Worm (Caenorhabditis elegans): ENCODE measurements around the gene BE0003N10.1.

BE0003N10.1 gene

DNA sequence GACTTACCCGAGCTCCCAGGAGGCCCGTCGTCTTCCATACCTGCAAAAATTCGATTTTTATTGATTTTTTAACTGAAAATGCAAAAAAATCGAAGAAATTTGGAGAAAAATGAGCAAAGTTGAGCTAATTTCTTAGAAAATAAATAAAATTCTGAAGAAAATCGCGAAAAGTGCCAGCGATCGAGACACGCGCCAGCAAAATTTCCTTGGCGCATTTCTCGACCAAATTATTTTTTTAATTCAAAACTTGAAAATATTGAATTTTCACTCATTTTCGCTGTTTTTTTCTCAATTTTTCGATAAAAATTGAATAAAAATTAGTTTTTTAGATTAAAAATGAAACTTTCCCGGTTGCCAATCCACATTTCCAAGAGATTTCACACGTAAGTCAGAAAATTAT lies at the start of gene BE0003N10.1, which contains the start of gene chin-1:
Gene BE0003N10.1, plus strand, starts transcription at position 320 of the 400 bp plus-strand sequence.
Gene chin-1, minus strand, starts transcription at position 40 of the 400 bp plus-strand sequence.
- TF ChIP-seq unc-62 (GFP tag; optimal IDR thresholded peaks at IDR 0.05) = no peak

DNA sequence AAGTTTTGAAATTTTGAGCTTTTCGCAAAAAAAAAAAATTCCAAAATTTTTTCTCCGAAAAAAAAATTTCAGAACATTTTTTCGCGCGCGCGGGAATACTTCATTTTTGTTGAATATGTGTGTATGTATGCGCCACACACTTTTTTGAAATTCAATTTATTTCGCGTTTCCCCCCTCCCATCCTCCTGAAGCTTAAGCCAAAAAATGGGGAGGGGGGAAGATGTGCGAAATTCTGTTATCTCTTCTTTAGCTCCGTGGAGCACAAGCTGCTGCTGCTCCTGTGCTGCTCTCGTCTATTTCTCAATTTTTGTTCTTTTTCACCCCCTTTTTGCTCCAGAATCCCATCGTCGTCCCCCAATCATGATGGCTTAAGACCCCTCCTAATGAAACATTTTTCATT lies 47.7 kb upstream of the BE0003N10.1 start:
- TF ChIP-seq unc-62 (GFP tag; optimal IDR thresholded peaks at IDR 0.05) = no peak

ce11 chrIII:991581-991980 lies 45.7 kb upstream of the BE0003N10.1 start, which contains the start of gene trp-2:
Gene trp-2 (plus strand): TSS chrIII:991881.
- TF ChIP-seq unc-62 (GFP tag; optimal IDR thresholded peaks at IDR 0.05) = no peak

ce11 chrIII:996564-996963 lies 40.7 kb upstream of the BE0003N10.1 start:
- no peak for TF ChIP-seq unc-62 (GFP tag; optimal IDR thresholded peaks at IDR 0.05)

DNA sequence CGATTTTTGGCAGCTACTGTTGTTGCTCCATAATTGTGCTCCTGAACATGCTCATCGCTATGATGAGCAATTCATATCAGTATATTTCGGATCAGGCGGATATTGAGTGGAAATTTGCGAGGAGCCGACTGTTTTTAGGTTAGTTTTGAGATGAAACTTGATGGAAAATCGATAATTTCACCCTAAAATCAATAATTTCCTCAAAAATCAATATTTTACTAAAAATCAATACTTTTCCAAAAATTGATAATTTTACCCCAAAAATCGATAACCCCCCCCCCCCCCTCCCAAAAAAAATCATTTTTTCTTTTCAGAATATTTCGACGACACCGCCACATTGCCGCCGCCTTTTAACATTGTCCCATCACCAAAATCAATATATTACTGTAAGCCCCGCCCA lies 38.4 kb upstream of the BE0003N10.1 start:
- no peak for TF ChIP-seq unc-62 (GFP tag; optimal IDR thresholded peaks at IDR 0.05)

DNA sequence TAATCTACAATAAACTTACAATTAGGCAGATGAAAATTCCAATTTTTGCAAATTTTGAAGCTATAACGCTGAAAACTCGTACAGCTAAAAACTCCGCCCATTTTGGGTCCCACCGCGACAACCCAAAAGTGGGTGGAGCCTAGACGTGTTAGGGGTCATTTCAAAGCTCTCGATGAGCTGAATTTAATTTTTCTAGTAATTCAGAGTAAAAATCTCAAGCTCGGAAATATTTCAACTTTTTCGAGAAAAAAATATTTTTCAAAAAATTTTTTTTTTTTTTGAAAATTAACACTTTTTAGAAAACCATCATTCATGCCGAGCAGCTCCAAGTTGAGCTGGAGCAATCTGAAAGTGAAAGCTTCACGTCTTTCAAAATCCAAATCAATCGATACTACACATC lies 36.0 kb upstream of the BE0003N10.1 start, which contains the start of gene R06B10.7:
Gene R06B10.7, minus strand, starts transcription at position 101 of the 400 bp plus-strand sequence.
- no peak for TF ChIP-seq unc-62 (GFP tag; optimal IDR thresholded peaks at IDR 0.05)

DNA sequence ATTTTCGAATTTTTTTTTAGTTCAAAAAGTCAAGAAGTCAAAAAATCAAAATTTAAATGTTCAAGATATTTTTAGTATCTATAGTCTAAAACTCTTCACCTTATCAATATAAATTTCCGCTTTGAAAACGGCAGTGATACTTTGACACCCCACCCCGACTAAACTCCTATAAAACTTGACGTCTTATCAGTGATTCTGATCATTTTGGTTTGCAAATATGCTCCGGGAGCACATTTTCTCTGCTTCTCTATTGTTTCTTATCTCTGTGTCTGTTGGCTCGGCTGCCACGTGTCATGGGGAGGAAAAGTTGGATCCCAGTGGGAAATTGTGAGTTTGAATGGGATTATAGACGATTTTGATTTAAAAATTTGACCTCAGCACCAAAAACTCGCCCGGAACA lies 34.8 kb upstream of the BE0003N10.1 start, which contains the start of gene clec-150:
Gene clec-150, plus strand, starts transcription at position 198 of the 400 bp plus-strand sequence.
- TF ChIP-seq unc-62 (GFP tag; optimal IDR thresholded peaks at IDR 0.05) = no peak

ce11 chrIII:1004464-1004863 lies 32.8 kb upstream of the BE0003N10.1 start:
- TF ChIP-seq unc-62 (GFP tag; optimal IDR thresholded peaks at IDR 0.05) = no peak

DNA sequence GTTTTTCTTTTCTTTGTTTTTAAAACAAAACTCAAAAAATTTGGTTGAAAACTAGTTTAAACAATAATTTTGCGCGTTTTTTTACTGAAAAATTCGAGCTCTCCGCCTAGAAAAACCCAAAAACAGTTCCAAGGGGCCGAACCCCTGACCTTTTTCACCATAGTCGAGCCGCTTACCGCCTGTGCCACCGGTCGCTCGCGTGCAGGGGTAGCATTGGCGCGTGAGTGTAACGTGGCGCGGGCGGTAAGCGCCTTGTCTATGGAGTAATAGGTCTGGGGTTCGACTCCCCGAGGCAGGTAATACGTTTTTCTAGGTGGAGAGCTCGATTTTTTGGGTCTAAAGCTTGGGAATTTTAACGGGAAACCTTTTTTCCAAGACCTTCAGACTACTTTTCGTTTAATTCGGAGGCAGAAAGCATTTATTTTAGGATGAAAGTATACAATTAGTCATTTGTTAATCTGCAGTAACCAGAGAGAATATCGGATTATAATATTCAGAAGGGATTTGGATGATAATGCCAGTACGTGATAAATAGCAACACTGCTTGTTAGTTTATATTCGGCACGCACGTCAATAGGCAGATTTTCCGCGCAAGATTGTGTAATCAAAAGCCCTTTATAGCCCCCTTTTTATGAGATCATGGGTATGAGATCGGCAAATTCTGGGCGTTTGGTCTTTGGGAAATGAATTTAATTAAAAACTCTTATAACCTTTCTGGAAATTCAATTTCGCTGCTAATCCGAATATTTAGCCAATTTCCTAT lies 30.0 kb upstream of the BE0003N10.1 start:
- no peak for TF ChIP-seq unc-62 (GFP tag; optimal IDR thresholded peaks at IDR 0.05)

DNA sequence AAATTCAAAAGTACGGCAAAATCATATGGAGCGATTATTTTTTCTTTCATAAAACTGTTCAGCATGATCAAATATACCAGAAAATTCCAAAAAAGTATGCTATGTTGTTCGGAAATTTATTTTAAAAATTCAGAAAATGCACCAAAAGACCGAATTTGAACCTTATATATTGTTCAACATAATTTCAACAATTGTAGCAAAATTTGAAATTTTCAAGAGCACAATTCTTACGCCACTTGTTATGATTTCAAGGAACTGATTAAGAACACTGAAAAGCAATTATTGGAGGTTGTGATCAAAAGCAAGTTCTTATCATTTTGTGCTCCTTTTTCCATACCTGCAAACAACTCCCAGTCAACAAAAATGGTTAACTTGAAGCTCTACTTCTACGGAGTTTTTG lies 29.2 kb upstream of the BE0003N10.1 start, which contains the start of gene clc-27:
Gene clc-27, plus strand, starts transcription at position 301 of the 400 bp plus-strand sequence.
- TF ChIP-seq unc-62 (GFP tag; optimal IDR thresholded peaks at IDR 0.05) = no peak

- no peak for TF ChIP-seq unc-62 (GFP tag; optimal IDR thresholded peaks at IDR 0.05)
Observed at ce11 chrIII:1009775-1010174, 27.5 kb upstream of the BE0003N10.1 start, which contains the start of gene clc-24. Gene clc-24 (plus strand): TSS chrIII:1010037.

ce11 chrIII:1016080-1016479 lies 21.2 kb upstream of the BE0003N10.1 start, which contains the start of gene Y34F4.3:
Gene Y34F4.3 (minus strand): TSS chrIII:1016180.
- TF ChIP-seq unc-62 (GFP tag; optimal IDR thresholded peaks at IDR 0.05) = no peak

- no peak for TF ChIP-seq unc-62 (GFP tag; optimal IDR thresholded peaks at IDR 0.05)
Observed at ce11 chrIII:1020732-1021131, 16.6 kb upstream of the BE0003N10.1 start, which contains the start of gene clc-23. Gene clc-23 (plus strand): TSS chrIII:1020954.

DNA sequence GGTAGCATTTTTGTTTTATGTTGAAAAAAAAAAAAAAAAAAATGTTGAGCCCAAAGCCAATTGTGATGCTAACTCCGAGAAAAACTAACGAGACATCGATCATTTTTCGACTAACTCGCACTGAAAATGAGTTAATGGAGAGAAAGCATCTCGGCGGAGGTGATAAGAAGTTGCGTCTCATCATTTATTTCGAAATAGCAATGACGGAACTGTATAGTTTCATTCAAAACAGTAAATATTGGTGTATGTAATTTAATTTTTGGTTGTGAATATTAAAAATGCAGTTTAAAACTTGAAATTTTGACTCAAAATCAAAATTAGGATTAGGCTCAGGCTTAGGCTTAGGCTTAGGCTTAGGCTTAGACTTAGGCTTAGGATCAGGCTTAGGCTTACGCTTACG lies 11.0 kb upstream of the BE0003N10.1 start, which contains the start of gene clc-25:
Gene clc-25, minus strand, starts transcription at position 101 of the 400 bp plus-strand sequence.
- no peak for TF ChIP-seq unc-62 (GFP tag; optimal IDR thresholded peaks at IDR 0.05)

DNA sequence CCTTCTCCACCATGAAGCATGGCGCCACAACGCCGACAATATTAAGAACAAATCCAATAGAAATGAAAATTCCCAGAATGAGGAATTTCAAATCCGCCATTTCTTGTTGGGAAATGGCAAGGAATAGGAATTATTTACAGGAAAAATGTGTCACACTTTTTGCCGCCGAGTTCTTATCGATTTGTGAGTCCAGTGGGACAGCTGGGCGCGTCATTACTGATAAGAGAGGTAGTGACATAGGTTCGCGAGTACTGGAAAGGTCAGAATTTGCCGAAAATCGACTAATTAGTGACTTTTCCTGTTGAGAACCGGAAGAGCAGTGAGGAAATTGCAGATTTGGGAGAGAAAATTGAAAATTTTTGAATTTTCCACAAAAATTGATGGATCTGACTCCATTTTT lies 9.1 kb upstream of the BE0003N10.1 start:
- no peak for TF ChIP-seq unc-62 (GFP tag; optimal IDR thresholded peaks at IDR 0.05)

ce11 chrIII:1030965-1031364 lies 6.3 kb upstream of the BE0003N10.1 start, which contains the start of the genes clc-26 and E_BE45912.2:
Gene clc-26 (minus strand): TSS chrIII:1031065.
Gene E_BE45912.2 (minus strand): TSS chrIII:1031103.
- no peak for TF ChIP-seq unc-62 (GFP tag; optimal IDR thresholded peaks at IDR 0.05)

DNA sequence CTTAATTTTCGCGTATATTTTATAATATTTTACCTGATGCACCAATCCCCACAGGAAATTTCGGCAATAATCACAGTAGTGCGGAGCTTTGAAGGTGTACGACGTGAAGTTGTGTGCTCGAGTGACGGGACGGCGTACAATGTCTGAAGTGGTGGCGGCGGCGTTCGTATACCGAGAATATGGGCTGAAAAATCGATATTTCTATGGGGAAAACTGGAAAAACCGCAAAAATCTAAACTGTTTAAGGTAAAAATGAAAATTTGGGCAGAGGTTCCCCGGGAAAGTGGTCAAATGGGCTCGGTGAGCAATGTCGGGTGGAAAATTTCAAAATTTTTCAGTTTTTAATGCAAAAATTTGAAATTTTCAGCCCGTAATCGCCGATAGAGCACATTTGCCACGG lies 2.4 kb upstream of the BE0003N10.1 start:
- TF ChIP-seq unc-62 (GFP tag; optimal IDR thresholded peaks at IDR 0.05) = no peak
